Fruit fly (Drosophila melanogaster) whole organism, wandering third instar larva: ENCODE results near the gene CG10140.

Experiments used
- CG9705 ChIP-seq: fragments of 200-800 bp; sonication (Bioruptor generic); optimal IDR thresholded peaks from 2 replicates; lab custom pipeline; 2018; ENCODE audit warnings: missing biosample characterization, mild to moderate bottlenecking, missing genetic modification characterization
- CrebA ChIP-seq: fragments of 200-800 bp; sonication (Bioruptor generic); optimal IDR thresholded peaks from 2 replicates; lab custom pipeline; 2016; ENCODE audit warnings: missing biosample characterization, mild to moderate bottlenecking, missing genetic modification characterization, borderline replicate concordance
- Dfd ChIP-seq: fragments of >200 bp; optimal IDR thresholded peaks from 2 replicates; lab custom pipeline; 2017; ENCODE audit warnings: missing biosample characterization, missing genetic modification characterization
- Mio ChIP-seq: sonication (Bioruptor generic); optimal IDR thresholded peaks from 2 replicates; lab custom pipeline; 2016; ENCODE audit warnings: missing biosample characterization, missing genetic modification characterization
- Sp1 ChIP-seq: fragments of 200-800 bp; sonication (Bioruptor generic); optimal IDR thresholded peaks from 3 replicates; lab custom pipeline; 2019; ENCODE audit warnings: missing biosample characterization, mild to moderate bottlenecking, missing genetic modification characterization, moderate library complexity
- br ChIP-seq: fragments of 200-800 bp; sonication (Bioruptor generic); optimal IDR thresholded peaks from 2 replicates; lab custom pipeline; 2016; ENCODE audit warnings: missing biosample characterization, missing genetic modification characterization
- dmrt93B ChIP-seq: fragments of 200-800 bp; sonication (Bioruptor generic); optimal IDR thresholded peaks from 2 replicates; lab custom pipeline; 2018; ENCODE audit warnings: missing biosample characterization, mild to moderate bottlenecking, missing genetic modification characterization
- fru ChIP-seq: fragments of 200-800 bp; sonication (Bioruptor generic); optimal IDR thresholded peaks from 3 replicates; lab custom pipeline; 2016; ENCODE audit warnings: missing biosample characterization, mild to moderate bottlenecking, missing genetic modification characterization
- jim ChIP-seq: fragments of 175-275, 200-325 bp; sonication (Bioruptor generic); optimal IDR thresholded peaks from 2 replicates; lab custom pipeline; 2016; ENCODE audit warnings: missing biosample characterization, mild to moderate bottlenecking, missing genetic modification characterization
- lola ChIP-seq: fragments of >200 bp; optimal IDR thresholded peaks from 2 replicates; lab custom pipeline; 2017; ENCODE audit warnings: missing biosample characterization, missing genetic modification characterization
- pan ChIP-seq: fragments of >200 bp; optimal IDR thresholded peaks from 2 replicates; lab custom pipeline; 2017
- psq ChIP-seq: fragments of 200-800 bp; sonication (Bioruptor generic); optimal IDR thresholded peaks from 3 replicates; lab custom pipeline; 2017; ENCODE audit warnings: missing biosample characterization, mild to moderate bottlenecking, missing genetic modification characterization, moderate library complexity
- sage ChIP-seq: fragments of 200-800 bp; sonication (Bioruptor generic); optimal IDR thresholded peaks from 2 replicates; lab custom pipeline; 2016; ENCODE audit warnings: missing biosample characterization, mild to moderate bottlenecking, missing genetic modification characterization

- TF ChIP-seq psq (no peak), CG9705 (GFP tag; lab: Kevin White, UChicago) (no peak), lola (GFP tag; lab: Kevin White, UChicago) (no peak), Mio (no peak), Sp1 (GFP tag; lab: Kevin White, UChicago) (no peak), pan (no peak), dmrt93B (GFP tag; lab: Kevin White, UChicago) (no peak), CrebA (GFP tag; lab: Kevin White, UChicago) (no peak), br (GFP tag; lab: Kevin White, UChicago) (no peak), Dfd (GFP tag; lab: Kevin White, UChicago) (peak; percentile 94), jim (GFP tag; lab: Kevin White, UChicago) (no peak), sage (no peak), fru (GFP tag; lab: Kevin White, UChicago) (no peak)
Measured at dm6 chr3L:13430171-13430570, 10.1 kb downstream of the CG10140 start.
